Worm (Caenorhabditis elegans) whole organism, L1 larva: Measurements from ENCODE around the gene srd-67.

Experiments used
- hpl-2 ChIP-seq: fragments of 150-350 bp; optimal IDR thresholded peaks from 2 replicates; lab custom pipeline; 2014; ENCODE audit warnings: missing biosample characterization, missing genetic modification reagents, missing genetic modification characterization
- unc-62 ChIP-seq: fragments of 150-350 bp; optimal IDR thresholded peaks from 2 replicates; lab custom pipeline; 2014; ENCODE audit warnings: missing biosample characterization, missing genetic modification reagents, missing genetic modification characterization

DNA sequence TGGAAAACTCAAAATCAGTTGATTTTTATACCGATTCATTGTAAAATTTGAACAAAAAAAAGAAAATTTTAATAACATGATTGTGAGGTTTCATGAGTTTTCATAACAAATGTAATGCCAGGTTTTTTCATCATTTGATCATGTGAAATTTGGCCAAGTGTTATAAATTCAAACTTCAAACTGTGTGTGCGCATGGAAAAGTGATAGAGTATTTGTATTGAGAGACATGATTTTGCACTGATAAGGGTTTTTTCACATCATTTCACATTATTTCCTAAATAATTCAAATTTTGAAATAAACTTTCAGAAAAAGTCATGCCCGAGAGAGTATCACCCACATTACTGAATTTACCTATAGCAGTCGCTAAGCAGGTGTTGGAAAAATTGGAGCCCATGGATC, 45.5 kb upstream of the srd-67 start, which contains the start of gene fbxa-219:
- TF ChIP-seq unc-62 (GFP tag; lab: Kevin White, UChicago): no peak
- no peak for TF ChIP-seq hpl-2
